Fruit fly (Drosophila melanogaster): ENCODE data around the gene CG15739.
A peak's percentile ranks its signal among the peaks of the same experiment; 100 is the strongest.

Gene CG15739

dm6 chrX:11891682-11892179 lies 18.6 kb downstream of the CG15739 start, which contains the start of gene sicily (continued):
- TF ChIP-seq CG16813 (GFP tag; IDR thresholded peaks at IDR 0.05; ENCODE audit: partially characterized antibody) (peak; percentile 37; the same call in 1 of the 3 replicates), kah (GFP tag; optimal IDR thresholded peaks at IDR 0.05) (no peak), CG13775 (GFP tag; optimal IDR thresholded peaks at IDR 0.05) (no peak), stwl (tag; optimal IDR thresholded peaks at IDR 0.05) (peak; percentile 39), bbx (GFP tag; IDR thresholded peaks at IDR 0.05; ENCODE audit: partially characterized antibody) (peak; percentile 42), YL-1 (GFP tag; optimal IDR thresholded peaks at IDR 0.05) (peak; percentile 12), chinmo (GFP tag; IDR thresholded peaks at IDR 0.05; ENCODE audit: partially characterized antibody) (0 out of 4 replicates have a peak, but pooled peaks have one; percentile 7), Dll (GFP tag; IDR thresholded peaks at IDR 0.05; ENCODE audit: partially characterized antibody) (0 out of 4 replicates have a peak, but pooled peaks have one; percentile 23), Awh (GFP tag; IDR thresholded peaks at IDR 0.05) (0 out of 2 replicates have a peak, but pooled peaks have one; percentile 30), CG15514 (GFP tag; optimal IDR thresholded peaks at IDR 0.05) (peak; percentile 62), MBD-R2 (GFP tag; IDR thresholded peaks at IDR 0.05) (peak; percentile 99), CG9797 (GFP tag; optimal IDR thresholded peaks at IDR 0.05) (peak; percentile 25), CG17385 (GFP tag; optimal IDR thresholded peaks at IDR 0.05) (peak; percentile 96), CG9876 (GFP tag; optimal IDR thresholded peaks at IDR 0.05) (no peak), trem (tag; optimal IDR thresholded peaks at IDR 0.05) (peak; percentile 34), wek (GFP tag; optimal IDR thresholded peaks at IDR 0.05) (peak; percentile 100), Antp (GFP tag; optimal IDR thresholded peaks at IDR 0.05) (no peak), CG5953 (GFP tag; IDR thresholded peaks at IDR 0.05) (no peak), dati (GFP tag; IDR thresholded peaks at IDR 0.05) (no peak), MESR4 (GFP tag; optimal IDR thresholded peaks at IDR 0.05) (peak; percentile 63), CG9932 (GFP tag; IDR thresholded peaks at IDR 0.05) (0 out of 2 replicates have a peak, but pooled peaks have one; percentile 23), scrt (GFP tag; optimal IDR thresholded peaks at IDR 0.05) (no peak), unc-4 (GFP tag; IDR thresholded peaks at IDR 0.05; ENCODE audit: partially characterized antibody) (peak; percentile 38; the same call in 1 of the 2 replicates), Hey (tag; optimal IDR thresholded peaks at IDR 0.05) (no peak), wor (GFP tag; IDR thresholded peaks at IDR 0.05) (no peak), Dref (GFP tag; IDR thresholded peaks at IDR 0.05) (peak; percentile 45), E2f2 (GFP tag; IDR thresholded peaks at IDR 0.05) (peak; percentile 92), oc (tag; optimal IDR thresholded peaks at IDR 0.05) (no peak), CG11093 (GFP tag; IDR thresholded peaks at IDR 0.05) (no peak), phol (tag; optimal IDR thresholded peaks at IDR 0.05) (peak; percentile 19), Dp (GFP tag; optimal IDR thresholded peaks at IDR 0.05) (peak; percentile 85), CG2875 (GFP tag; optimal IDR thresholded peaks at IDR 0.05) (no peak), peb (GFP tag; IDR thresholded peaks at IDR 0.05) (no peak), salm (tag; optimal IDR thresholded peaks at IDR 0.05) (no peak), Sry-δ (GFP tag; optimal IDR thresholded peaks at IDR 0.05) (peak; percentile 42), bcd (GFP tag; optimal IDR thresholded peaks at IDR 0.05) (no peak), crp (GFP tag; optimal IDR thresholded peaks at IDR 0.05) (peak; percentile 69 to 95), NFAT (GFP tag; IDR thresholded peaks at IDR 0.05) (0 out of 2 replicates have a peak, but pooled peaks have one; percentile 8), CG17186 (GFP tag; optimal IDR thresholded peaks at IDR 0.05) (peak; percentile 28), CG3847 (GFP tag; IDR thresholded peaks at IDR 0.05) (peak; percentile 35; the same call in 1 of the 2 replicates), CG17568 (GFP tag; optimal IDR thresholded peaks at IDR 0.05) (no peak), CG2678 (tag; optimal IDR thresholded peaks at IDR 0.05) (no peak), pzg (GFP tag; optimal IDR thresholded peaks at IDR 0.05) (peak; percentile 84), twi (tag; optimal IDR thresholded peaks at IDR 0.05) (peak; percentile 41), BEAF-32 (GFP tag; optimal IDR thresholded peaks at IDR 0.05) (peak; percentile 41), knrl (GFP tag; IDR thresholded peaks at IDR 0.05; ENCODE audit: partially characterized antibody) (no peak), CG32532 (GFP tag; IDR thresholded peaks at IDR 0.05) (peak; percentile 23; the same call in 1 of the 2 replicates), CG4328 (GFP tag; optimal IDR thresholded peaks at IDR 0.05) (no peak)

Measured in whole organism, embryonic.